Fruit fly (Drosophila melanogaster) whole organism, adult: ENCODE measurements around the gene MICU1.

Experiments
- CG11617 ChIP-seq: fragments of 200-800 bp; sonication (Bioruptor generic); optimal IDR thresholded peaks from 2 replicates; lab custom pipeline; 2017; ENCODE audit warnings: mild to moderate bottlenecking, missing biosample characterization, missing genetic modification reagents, missing genetic modification characterization
- CG12768 ChIP-seq: fragments of 200-800 bp; sonication (Bioruptor generic); optimal IDR thresholded peaks from 2 replicates; lab custom pipeline; 2017; ENCODE audit warnings: missing biosample characterization, missing genetic modification characterization, mild to moderate bottlenecking, moderate library complexity, missing genetic modification reagents
- CG14711 ChIP-seq: fragments of 200-800 bp; sonication (Bioruptor generic); optimal IDR thresholded peaks from 2 replicates; lab custom pipeline; 2018; ENCODE audit warnings: missing biosample characterization, mild to moderate bottlenecking, missing genetic modification characterization, moderate library complexity
- CG1620 ChIP-seq: fragments of 200-800 bp; sonication (Bioruptor generic); optimal IDR thresholded peaks from 2 replicates; lab custom pipeline; 2016; ENCODE audit warnings: missing biosample characterization, missing genetic modification characterization
- CG33017 ChIP-seq: fragments of 200-800 bp; sonication (Bioruptor generic); optimal IDR thresholded peaks from 2 replicates; lab custom pipeline; 2018; ENCODE audit warnings: missing biosample characterization, mild to moderate bottlenecking, missing genetic modification characterization, moderate library complexity
- CG5204 ChIP-seq: fragments of 200-800 bp; sonication (Bioruptor generic); optimal IDR thresholded peaks from 2 replicates; lab custom pipeline; 2016; ENCODE audit warnings: missing biosample characterization, missing genetic modification characterization
- CG7045 ChIP-seq: fragments of 200-800 bp; sonication (Bioruptor generic); optimal IDR thresholded peaks from 2 replicates; lab custom pipeline; 2017; ENCODE audit warnings: missing biosample characterization, mild to moderate bottlenecking, missing genetic modification characterization
- CG7101 ChIP-seq: fragments of 200-800 bp; sonication (Bioruptor generic); optimal IDR thresholded peaks from 2 replicates; lab custom pipeline; 2018; ENCODE audit warnings: missing biosample characterization, mild to moderate bottlenecking, missing genetic modification characterization, moderate library complexity
- Clk ChIP-seq: fragments of 200-800 bp; sonication (Bioruptor generic); optimal IDR thresholded peaks from 2 replicates; lab custom pipeline; 2017; ENCODE audit warnings: missing biosample characterization, missing genetic modification characterization
- Crg-1 ChIP-seq: fragments of 200-800 bp; sonication (Bioruptor generic); optimal IDR thresholded peaks from 2 replicates; lab custom pipeline; 2016; ENCODE audit warnings: missing biosample characterization, missing genetic modification characterization
- Hr96 ChIP-seq: fragments of 200-800 bp; sonication (Bioruptor generic); optimal IDR thresholded peaks from 2 replicates; lab custom pipeline; 2016; ENCODE audit warnings: missing biosample characterization, missing genetic modification characterization
- Mnt ChIP-seq: fragments of 200-800 bp; sonication (Bioruptor generic); optimal IDR thresholded peaks from 2 replicates; lab custom pipeline; 2016; ENCODE audit warnings: missing biosample characterization, mild to moderate bottlenecking, missing genetic modification characterization
- bab1 ChIP-seq: fragments of 200-800 bp; sonication (Bioruptor generic); optimal IDR thresholded peaks from 3 replicates; lab custom pipeline; 2019; ENCODE audit warnings: missing biosample characterization, mild to moderate bottlenecking, missing genetic modification characterization, moderate library complexity
- cic ChIP-seq: fragments of 200-800 bp; sonication (Bioruptor generic); optimal IDR thresholded peaks from 2 replicates; lab custom pipeline; 2017; ENCODE audit warnings: missing biosample characterization, mild to moderate bottlenecking, missing genetic modification characterization, moderate library complexity
- cnc ChIP-seq, 2 experiments: fragments of >200 bp; optimal IDR thresholded peaks; 2 replicates each; lab custom pipeline; 2017
- kay ChIP-seq: fragments of 200-800 bp; sonication (Bioruptor generic); peaks from one replicate; lab custom pipeline; 2016; ENCODE audit warnings: missing biosample characterization, missing genetic modification characterization, borderline replicate concordance
- ovo ChIP-seq: fragments of 200-800 bp; sonication (Bioruptor generic); optimal IDR thresholded peaks from 2 replicates; lab custom pipeline; 2016; ENCODE audit warnings: missing biosample characterization, missing genetic modification characterization
- pad ChIP-seq: fragments of 200-800 bp; sonication (Bioruptor generic); optimal IDR thresholded peaks from 3 replicates; lab custom pipeline; 2017; ENCODE audit warnings: missing biosample characterization, missing genetic modification characterization, mild to moderate bottlenecking, moderate library complexity, missing genetic modification reagents
- tj ChIP-seq: fragments of 200-800 bp; sonication (Bioruptor generic); optimal IDR thresholded peaks from 3 replicates; lab custom pipeline; 2017; ENCODE audit warnings: missing biosample characterization, mild to moderate bottlenecking, missing genetic modification characterization, moderate library complexity
- toe ChIP-seq: fragments of 200-800 bp; sonication (Bioruptor generic); optimal IDR thresholded peaks from 2 replicates; lab custom pipeline; 2016; ENCODE audit warnings: missing biosample characterization, missing genetic modification characterization

Gene MICU1

dm6 chr2L:7198618-7199017 is 16.6 kb downstream of the MICU1 start:
- TF ChIP-seq kay (GFP tag; lab: Kevin White, UChicago) (no peak), CG12768 (GFP tag; lab: Kevin White, UChicago) (no peak), Crg-1 (no peak), bab1 (no peak), cic (no peak), Mnt (GFP tag; lab: Kevin White, UChicago) (no peak), CG7045 (GFP tag; lab: Kevin White, UChicago) (no peak), Hr96 (GFP tag; lab: Kevin White, UChicago) (no peak), pad (GFP tag; lab: Kevin White, UChicago) (no peak), CG11617 (GFP tag; lab: Kevin White, UChicago) (no peak), CG33017 (no peak), toe (GFP tag; lab: Kevin White, UChicago) (no peak), ovo (GFP tag; lab: Kevin White, UChicago) (no peak), cnc (optimal IDR thresholded peaks at IDR 0.05; lab: Kevin White, UChicago) (no peak), CG7101 (tag; lab: Kevin White, UChicago) (no peak), Clk (no peak), CG14711 (tag; lab: Kevin White, UChicago) (no peak)

- TF ChIP-seq ovo (GFP tag; lab: Kevin White, UChicago) (no peak), pad (GFP tag; lab: Kevin White, UChicago) (peak; percentile 67), Mnt (GFP tag; lab: Kevin White, UChicago) (no peak), Clk (no peak), toe (GFP tag; lab: Kevin White, UChicago) (no peak), CG5204 (peak; percentile 14), cic (peak; percentile 27), kay (GFP tag; lab: Kevin White, UChicago) (peak; percentile 71), CG12768 (GFP tag; lab: Kevin White, UChicago) (no peak), CG14711 (tag; lab: Kevin White, UChicago) (peak; percentile 49), CG7101 (tag; lab: Kevin White, UChicago) (no peak), CG1620 (no peak), CG11617 (GFP tag; lab: Kevin White, UChicago) (no peak), Crg-1 (no peak), tj (GFP tag; lab: Kevin White, UChicago) (peak; percentile 2), cnc (optimal IDR thresholded peaks at IDR 0.05; lab: Kevin White, UChicago) (no peak), Hr96 (GFP tag; lab: Kevin White, UChicago) (no peak), CG33017 (no peak), bab1 (no peak), CG7045 (GFP tag; lab: Kevin White, UChicago) (peak; percentile 49)
Observed at dm6 chr2L:7199635-7200110, 17.6 kb downstream of the MICU1 start.

- TF ChIP-seq CG12768 (GFP tag; lab: Kevin White, UChicago) (no peak), Mnt (GFP tag; lab: Kevin White, UChicago) (no peak), Clk (no peak)
Observed at dm6 chr2L:7200168-7200567, 18.1 kb downstream of the MICU1 start.

- TF ChIP-seq Crg-1 (no peak), pad (GFP tag; lab: Kevin White, UChicago) (peak; percentile 46), Clk (no peak), Mnt (GFP tag; lab: Kevin White, UChicago) (peak; percentile 73), cic (peak; percentile 87), CG12768 (GFP tag; lab: Kevin White, UChicago) (peak; percentile 49), tj (GFP tag; lab: Kevin White, UChicago) (peak; percentile 90), cnc (optimal IDR thresholded peaks at IDR 0.05; lab: Kevin White, UChicago) (peak in 1 of 2 experiments; percentile 8), CG11617 (GFP tag; lab: Kevin White, UChicago) (peak; percentile 43), toe (GFP tag; lab: Kevin White, UChicago) (no peak), kay (GFP tag; lab: Kevin White, UChicago) (peak; percentile 71), CG33017 (peak; percentile 24), CG5204 (no peak)
Observed at dm6 chr2L:7203411-7204171, 21.6 kb downstream of the MICU1 start.

dm6 chr2L:7204172-7204482 is 22.1 kb downstream of the MICU1 start, which contains the start of gene CG4502:
Gene CG4502 (minus strand): TSS chr2L:7204264.
- TF ChIP-seq CG14711 (tag; lab: Kevin White, UChicago) (no peak), CG7045 (GFP tag; lab: Kevin White, UChicago) (peak; percentile 20), CG11617 (GFP tag; lab: Kevin White, UChicago) (peak; percentile 12), bab1 (peak; percentile 67), Mnt (GFP tag; lab: Kevin White, UChicago) (no peak), CG7101 (tag; lab: Kevin White, UChicago) (peak; percentile 23), CG1620 (peak; percentile 57), kay (GFP tag; lab: Kevin White, UChicago) (no peak), cic (no peak), toe (GFP tag; lab: Kevin White, UChicago) (no peak), tj (GFP tag; lab: Kevin White, UChicago) (no peak), pad (GFP tag; lab: Kevin White, UChicago) (no peak), cnc (optimal IDR thresholded peaks at IDR 0.05; lab: Kevin White, UChicago) (no peak)

dm6 chr2L:7207660-7208059 is 25.6 kb downstream of the MICU1 start:
- TF ChIP-seq CG7045 (GFP tag; lab: Kevin White, UChicago) (no peak), CG33017 (no peak), CG12768 (GFP tag; lab: Kevin White, UChicago) (no peak), bab1 (no peak), CG7101 (tag; lab: Kevin White, UChicago) (no peak), Hr96 (GFP tag; lab: Kevin White, UChicago) (no peak), pad (GFP tag; lab: Kevin White, UChicago) (no peak), cnc (optimal IDR thresholded peaks at IDR 0.05; lab: Kevin White, UChicago) (no peak), CG14711 (tag; lab: Kevin White, UChicago) (no peak), toe (GFP tag; lab: Kevin White, UChicago) (no peak), ovo (GFP tag; lab: Kevin White, UChicago) (no peak), kay (GFP tag; lab: Kevin White, UChicago) (no peak), Clk (no peak), cic (no peak)
